Fruit fly (Drosophila melanogaster) whole organism, embryonic: ENCODE data around the gene SecCl.

Experiments
- CG10462 ChIP-seq: fragments of 200-800 bp; sonication (Bioruptor generic); optimal IDR thresholded peaks from 2 replicates; lab custom pipeline; 2016; ENCODE audit warnings: missing biosample characterization, missing genetic modification characterization
- CG13287 ChIP-seq: fragments of 200-800 bp; sonication (Bioruptor generic); IDR thresholded peaks from 2 replicates; pipeline ENCODE4 v1.3.6; 2022; ENCODE audit warnings: missing biosample characterization, missing genetic modification characterization; ENCODE audit not compliant: partially characterized antibody
- CG15479 ChIP-seq: fragments of 200-800 bp; sonication (Bioruptor generic); optimal IDR thresholded peaks from 3 replicates; lab custom pipeline; 2019; ENCODE audit warnings: missing biosample characterization, mild to moderate bottlenecking, missing genetic modification characterization, moderate library complexity
- CG1603 ChIP-seq: fragments of 200-800 bp; sonication (Bioruptor generic); optimal IDR thresholded peaks from 2 replicates; lab custom pipeline; 2019; ENCODE audit warnings: missing biosample characterization, mild to moderate bottlenecking, missing genetic modification characterization, moderate library complexity
- CG17829 ChIP-seq: fragments of 200-800 bp; optimal IDR thresholded peaks from 2 replicates; lab custom pipeline; 2019; ENCODE audit warnings: missing biosample characterization, mild to moderate bottlenecking, missing genetic modification characterization, moderate library complexity
- CG18599 ChIP-seq: fragments of 200-800 bp; sonication (Bioruptor generic); optimal IDR thresholded peaks from 3 replicates; lab custom pipeline; 2017; ENCODE audit warnings: missing biosample characterization, missing genetic modification characterization, mild to moderate bottlenecking, moderate library complexity, missing genetic modification reagents
- CG2199 ChIP-seq: fragments of 200-800 bp; sonication (Bioruptor generic); IDR thresholded peaks from 3 replicates; pipeline ENCODE4 v1.3.6; 2022; ENCODE audit warnings: missing biosample characterization, missing genetic modification characterization
- CG30431 ChIP-seq: fragments of 200-800 bp; sonication (Bioruptor generic); optimal IDR thresholded peaks from 2 replicates; lab custom pipeline; 2017; ENCODE audit warnings: missing biosample characterization, missing genetic modification characterization
- CG3407 ChIP-seq: fragments of 200-800 bp; sonication (Bioruptor generic); optimal IDR thresholded peaks from 2 replicates; lab custom pipeline; 2018; ENCODE audit warnings: missing biosample characterization, mild to moderate bottlenecking, missing genetic modification characterization
- CG5953 ChIP-seq: fragments of 200-800 bp; sonication (Bioruptor generic); IDR thresholded peaks from 2 replicates; pipeline ENCODE4 v1.3.6; 2022; ENCODE audit warnings: missing biosample characterization, missing genetic modification characterization
- CG6272 ChIP-seq: fragments of 200-800 bp; sonication (Bioruptor generic); IDR thresholded peaks from 2 replicates; pipeline ENCODE4 v1.3.6; 2022; ENCODE audit warnings: missing biosample characterization, missing genetic modification characterization
- Camta ChIP-seq: fragments of 200-800 bp; sonication (Bioruptor generic); optimal IDR thresholded peaks from 2 replicates; lab custom pipeline; 2016; ENCODE audit warnings: missing biosample characterization, missing genetic modification characterization
- Dll ChIP-seq: fragments of 200-800 bp; sonication (Bioruptor generic); IDR thresholded peaks from 4 replicates; pipeline ENCODE4 v1.3.6; 2022; ENCODE audit warnings: missing biosample characterization, missing genetic modification characterization; ENCODE audit not compliant: partially characterized antibody
- Drgx ChIP-seq: fragments of 200-800 bp; sonication (Bioruptor generic); IDR thresholded peaks from 2 replicates; pipeline ENCODE4 v1.3.6; 2022; ENCODE audit warnings: missing biosample characterization, missing genetic modification characterization
- Fer3 ChIP-seq: fragments of 200-800 bp; sonication (Bioruptor generic); optimal IDR thresholded peaks from 2 replicates; lab custom pipeline; 2018; ENCODE audit warnings: missing biosample characterization, mild to moderate bottlenecking, missing genetic modification characterization, moderate library complexity
- HmgZ ChIP-seq: fragments of 200-800 bp; sonication (Bioruptor generic); optimal IDR thresholded peaks from 2 replicates; lab custom pipeline; 2018; ENCODE audit warnings: missing biosample characterization, mild to moderate bottlenecking, missing genetic modification characterization
- Hmr ChIP-seq: fragments of 200-800 bp; sonication (Bioruptor generic); optimal IDR thresholded peaks from 3 replicates; lab custom pipeline; 2017; ENCODE audit warnings: mild to moderate bottlenecking, missing biosample characterization, missing genetic modification reagents, missing genetic modification characterization
- Hr3 ChIP-seq: fragments of 200-800 bp; sonication (Bioruptor generic); optimal IDR thresholded peaks from 3 replicates; lab custom pipeline; 2016; ENCODE audit warnings: missing biosample characterization, missing genetic modification characterization
- Myb ChIP-seq: fragments of 200-800 bp; sonication (Bioruptor generic); optimal IDR thresholded peaks from 2 replicates; lab custom pipeline; 2016; ENCODE audit warnings: missing biosample characterization, missing genetic modification characterization
- NFAT ChIP-seq: fragments of 200-800 bp; sonication (Bioruptor generic); IDR thresholded peaks from 2 replicates; pipeline ENCODE4 v1.3.6; 2022; ENCODE audit warnings: missing biosample characterization, missing genetic modification characterization
- Neu2 ChIP-seq: fragments of 200-800 bp; sonication (Bioruptor generic); optimal IDR thresholded peaks from 3 replicates; lab custom pipeline; 2016; ENCODE audit warnings: missing biosample characterization, missing genetic modification characterization, borderline replicate concordance
- Poxn ChIP-seq: fragments of 200-800 bp; sonication (Bioruptor generic); IDR thresholded peaks from 2 replicates; pipeline ENCODE4 v1.3.6; 2022; ENCODE audit warnings: missing biosample characterization, missing genetic modification characterization
- Xrp1 ChIP-seq: fragments of 200-800 bp; sonication (Bioruptor generic); IDR thresholded peaks from 2 replicates; pipeline ENCODE4 v1.3.6; 2022; ENCODE audit warnings: missing biosample characterization, missing genetic modification characterization
- ac ChIP-seq: fragments of 200-800 bp; sonication (Bioruptor generic); optimal IDR thresholded peaks from 3 replicates; lab custom pipeline; 2017; ENCODE audit warnings: missing biosample characterization, mild to moderate bottlenecking, missing genetic modification characterization
- ato ChIP-seq: fragments of 200-800 bp; sonication (Bioruptor generic); IDR thresholded peaks from 2 replicates; pipeline ENCODE4 v1.3.6; 2022; ENCODE audit warnings: missing biosample characterization, missing genetic modification characterization; ENCODE audit not compliant: partially characterized antibody
- corto ChIP-seq: fragments of 200-800 bp; sonication (Bioruptor generic); optimal IDR thresholded peaks from 2 replicates; lab custom pipeline; 2016; ENCODE audit warnings: missing biosample characterization, mild to moderate bottlenecking, missing genetic modification characterization, moderate library complexity
- croc ChIP-seq: fragments of 200-800 bp; sonication (Bioruptor generic); conservative IDR thresholded peaks from 3 replicates; pipeline ENCODE4 v1.3.6; 2022; ENCODE audit warnings: missing biosample characterization, missing genetic modification characterization
- cwo ChIP-seq: fragments of 200-800 bp; sonication (Bioruptor generic); optimal IDR thresholded peaks from 3 replicates; lab custom pipeline; 2017; ENCODE audit warnings: missing biosample characterization, missing genetic modification characterization, mild to moderate bottlenecking, moderate library complexity, missing genetic modification reagents
- fd102C ChIP-seq: fragments of 200-800 bp; sonication (Bioruptor generic); optimal IDR thresholded peaks from 2 replicates; lab custom pipeline; 2018; ENCODE audit warnings: missing biosample characterization, mild to moderate bottlenecking, missing genetic modification characterization, moderate library complexity
- fu2 ChIP-seq: fragments of 200-800 bp; sonication (Bioruptor generic); optimal IDR thresholded peaks from 2 replicates; lab custom pipeline; 2016; ENCODE audit warnings: missing biosample characterization, missing genetic modification characterization
- gro ChIP-seq: fragments of 200-800 bp; sonication (Bioruptor generic); optimal IDR thresholded peaks from 2 replicates; lab custom pipeline; 2016; ENCODE audit warnings: missing biosample characterization, missing genetic modification characterization
- h ChIP-seq: fragments of >200 bp; optimal IDR thresholded peaks from 2 replicates; lab custom pipeline; 2017
- jing ChIP-seq: fragments of 200-800 bp; sonication (Bioruptor generic); optimal IDR thresholded peaks from 2 replicates; lab custom pipeline; 2018; ENCODE audit warnings: missing biosample characterization, mild to moderate bottlenecking, missing genetic modification characterization
- nerfin-2 ChIP-seq: fragments of 200-800 bp; sonication (Bioruptor generic); IDR thresholded peaks from 2 replicates; pipeline ENCODE4 v1.3.6; 2022; ENCODE audit warnings: missing biosample characterization, missing genetic modification characterization; ENCODE audit not compliant: partially characterized antibody
- prd ChIP-seq, 3 experiments: fragments of >200 bp in 2 of 3; fragments of 200-800 bp in 1 of 3; sonication (Bioruptor generic) in 1 of 3; optimal IDR thresholded peaks in 2 of 3; IDR thresholded peaks in 1 of 3; 2 replicates in 2 of 3; 3 replicates in 1 of 3; pipeline versions ENCODE4 v1.3.6 to Lab custom; 2017 to 2022; ENCODE audit warnings: missing biosample characterization in 1 of 3, missing genetic modification characterization in 1 of 3
- pzg ChIP-seq: fragments of 200-800 bp; sonication (Bioruptor generic); optimal IDR thresholded peaks from 3 replicates; lab custom pipeline; 2018; ENCODE audit warnings: missing biosample characterization, mild to moderate bottlenecking, missing genetic modification characterization, moderate library complexity
- scrt ChIP-seq: fragments of 200-800 bp; sonication (Bioruptor generic); optimal IDR thresholded peaks from 2 replicates; lab custom pipeline; 2018; ENCODE audit warnings: missing biosample characterization, mild to moderate bottlenecking, missing genetic modification characterization, moderate library complexity
- seq ChIP-seq: fragments of 200-800 bp; sonication (Bioruptor generic); IDR thresholded peaks from 2 replicates; pipeline ENCODE4 v1.3.6; 2022; ENCODE audit warnings: missing biosample characterization, missing genetic modification characterization
- sim ChIP-seq: fragments of 200-800 bp; sonication (Bioruptor generic); IDR thresholded peaks from 2 replicates; pipeline ENCODE4 v1.3.6; 2022; ENCODE audit warnings: missing biosample characterization, missing genetic modification characterization
- sna ChIP-seq: fragments of 200-800 bp; sonication (Bioruptor generic); IDR thresholded peaks from 2 replicates; pipeline ENCODE4 v1.3.6; 2022; ENCODE audit warnings: missing biosample characterization, missing genetic modification characterization; ENCODE audit not compliant: partially characterized antibody
- stwl ChIP-seq: fragments of 200-800 bp; sonication (Bioruptor generic); optimal IDR thresholded peaks from 3 replicates; lab custom pipeline; 2018; ENCODE audit warnings: missing biosample characterization, mild to moderate bottlenecking, missing genetic modification characterization, moderate library complexity
- sug ChIP-seq: fragments of 200-800 bp; optimal IDR thresholded peaks from 2 replicates; lab custom pipeline; 2019; ENCODE audit warnings: missing biosample characterization, mild to moderate bottlenecking, missing genetic modification characterization, moderate library complexity
- tll ChIP-seq, 2 experiments: fragments of 200-800 bp in 1 of 2; fragments of >200 bp in 1 of 2; sonication (Bioruptor generic) in 1 of 2; optimal IDR thresholded peaks; 2 replicates each; lab custom pipeline; 2017 to 2019; ENCODE audit warnings: missing biosample characterization in 2 of 2, missing genetic modification characterization in 2 of 2, mild to moderate bottlenecking in 1 of 2, moderate library complexity in 1 of 2
- toy ChIP-seq: fragments of 200-800 bp; sonication (Bioruptor generic); IDR thresholded peaks from 2 replicates; pipeline ENCODE4 v1.3.6; 2022; ENCODE audit warnings: missing biosample characterization, missing genetic modification characterization
- twi ChIP-seq: fragments of 200-800 bp; optimal IDR thresholded peaks from 2 replicates; lab custom pipeline; 2019; ENCODE audit warnings: missing biosample characterization, mild to moderate bottlenecking, missing genetic modification characterization, moderate library complexity
- vvl ChIP-seq: fragments of 200-800 bp; sonication (Bioruptor generic); IDR thresholded peaks from 2 replicates; pipeline ENCODE4 v1.3.6; 2022; ENCODE audit warnings: missing biosample characterization, missing genetic modification characterization
- z ChIP-seq: fragments of 200-800 bp; sonication (Bioruptor generic); IDR thresholded peaks from 3 replicates; pipeline ENCODE4 v1.3.6; 2022; ENCODE audit warnings: missing biosample characterization, missing genetic modification characterization
- zen2 ChIP-seq: fragments of 200-800 bp; sonication (Bioruptor generic); IDR thresholded peaks from 3 replicates; pipeline ENCODE4 v1.3.6; 2022; ENCODE audit warnings: missing biosample characterization, missing genetic modification characterization; ENCODE audit not compliant: partially characterized antibody
- zfh2 ChIP-seq: fragments of 200-800 bp; sonication (Bioruptor generic); optimal IDR thresholded peaks from 2 replicates; lab custom pipeline; 2016; ENCODE audit warnings: missing biosample characterization, missing genetic modification characterization

Gene SecCl

DNA sequence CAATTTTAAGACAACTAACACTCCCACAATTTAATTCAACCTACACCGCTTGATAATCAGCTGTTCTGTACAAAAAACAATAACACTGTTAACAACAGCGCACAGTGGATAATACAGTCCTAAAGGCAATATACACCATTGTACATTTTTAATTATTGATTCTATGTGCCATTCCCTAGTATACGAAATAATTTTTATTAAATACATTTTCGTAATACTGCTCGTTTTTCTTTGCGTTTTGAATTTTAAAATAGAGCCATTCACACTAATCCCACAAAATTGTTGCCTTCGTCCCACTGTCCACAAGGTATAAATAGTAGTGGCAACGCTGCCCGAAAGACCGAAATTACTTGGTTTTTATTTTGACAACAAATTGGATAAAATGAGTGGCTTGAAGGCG lies 36.4 kb upstream of the SecCl start, which contains the start of the genes Coq4 and CG32176 (continued):
- TF ChIP-seq cwo (GFP tag; lab: Kevin White, UChicago) (peak; percentile 92), CG13287 (peak; percentile 79), HmgZ (peak; percentile 99), CG6272 (GFP tag; lab: Robert Waterston, UW) (peak; percentile 97), sug (tag; lab: Kevin White, UChicago) (peak; percentile 96), sim (peak; percentile 92), stwl (tag; lab: Kevin White, UChicago) (peak; percentile 78), Drgx (GFP tag; lab: Robert Waterston, UW) (peak; percentile 96), nerfin-2 (GFP tag; lab: Robert Waterston, UW) (peak; percentile 73), CG2199 (peak; percentile 93), z (peak; percentile 70; the same call in 2 of the 3 replicates), pzg (GFP tag; lab: Kevin White, UChicago) (peak; percentile 69), CG10462 (GFP tag; lab: Kevin White, UChicago) (peak; percentile 98), h (no peak), Poxn (GFP tag; lab: Robert Waterston, UW) (peak; percentile 91), prd (optimal IDR thresholded peaks at IDR 0.05; lab: Kevin White, UChicago) (no peak), prd (GFP tag; IDR thresholded peaks at IDR 0.05; lab: Robert Waterston, UW) (peak; percentile 99), gro (GFP tag; lab: Kevin White, UChicago) (peak; percentile 98), Hr3 (GFP tag; lab: Kevin White, UChicago) (peak; percentile 99), CG18599 (GFP tag; lab: Kevin White, UChicago) (peak; percentile 98), zen2 (GFP tag; lab: Robert Waterston, UW) (no peak; the same call in 2 of the 3 replicates), Dll (GFP tag; lab: Robert Waterston, UW) (peak; percentile 65; the same call in 3 of the 4 replicates), CG1603 (tag; lab: Kevin White, UChicago) (peak; percentile 98), Hmr (peak; percentile 97), Fer3 (tag; lab: Kevin White, UChicago) (peak; percentile 99), sna (GFP tag; lab: Robert Waterston, UW) (peak; percentile 70), Myb (GFP tag; lab: Kevin White, UChicago) (peak; percentile 88), CG30431 (GFP tag; lab: Kevin White, UChicago) (peak; percentile 97), corto (GFP tag; lab: Kevin White, UChicago) (peak; percentile 90), tll (GFP tag; optimal IDR thresholded peaks at IDR 0.05; lab: Kevin White, UChicago) (peak in 1 of 2 experiments; percentile 32), jing (GFP tag; lab: Kevin White, UChicago) (peak; percentile 97), twi (peak; percentile 93), CG5953 (GFP tag; lab: Robert Waterston, UW) (peak; percentile 96), vvl (GFP tag; lab: Robert Waterston, UW) (peak; percentile 99), CG3407 (GFP tag; lab: Kevin White, UChicago) (peak; percentile 93), zfh2 (peak; percentile 99), Neu2 (GFP tag; lab: Kevin White, UChicago) (peak; percentile 93), scrt (GFP tag; lab: Kevin White, UChicago) (peak; percentile 89), NFAT (GFP tag; lab: Robert Waterston, UW) (peak; percentile 98), Xrp1 (GFP tag; lab: Robert Waterston, UW) (peak; percentile 99), seq (peak; percentile 97), croc (GFP tag; lab: Robert Waterston, UW) (peak; percentile 95), ato (GFP tag; lab: Robert Waterston, UW) (peak; percentile 48), fd102C (GFP tag; lab: Kevin White, UChicago) (peak; percentile 81), Camta (GFP tag; lab: Kevin White, UChicago) (peak; percentile 98), ac (GFP tag; lab: Kevin White, UChicago) (peak; percentile 88), CG15479 (GFP tag; lab: Kevin White, UChicago) (peak; percentile 7), fu2 (GFP tag; lab: Kevin White, UChicago) (peak; percentile 97), CG17829 (tag; lab: Kevin White, UChicago) (peak; percentile 98), toy (peak; percentile 91)
